Fruit fly (Drosophila melanogaster): Measurements from ENCODE around the gene Task6.

The Task6 gene

DNA sequence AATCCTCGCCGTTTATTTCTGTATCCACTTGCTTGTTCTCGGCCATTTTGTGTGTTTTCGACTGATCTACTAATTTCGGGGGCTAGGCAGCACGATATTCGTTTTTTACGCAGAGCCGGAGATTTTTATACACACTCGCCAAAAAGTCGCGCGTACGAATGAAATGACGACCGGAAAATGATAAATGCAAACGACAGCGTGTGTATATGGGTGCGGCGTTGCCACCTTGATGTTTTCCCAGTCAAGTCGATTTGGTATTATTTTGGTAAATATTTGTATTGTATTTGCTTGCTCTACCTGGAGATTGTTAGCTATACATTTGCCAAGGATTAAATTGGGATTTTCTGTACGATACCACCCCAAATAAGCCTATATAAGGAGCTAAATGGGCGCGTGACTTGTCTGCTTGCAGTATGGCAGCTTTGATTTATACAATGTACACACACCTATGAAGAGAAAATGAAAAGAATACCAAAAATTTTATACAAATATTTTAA lies 28.4 kb downstream of the Task6 start, which contains the start of gene sqd (continued):
- TF ChIP-seq Myb (GFP tag; optimal IDR thresholded peaks at IDR 0.05) (peak; percentile 39), gcm2 (GFP tag; optimal IDR thresholded peaks at IDR 0.05) (no peak), crol (GFP tag; IDR thresholded peaks at IDR 0.05) (no peak), B-H1 (GFP tag; IDR thresholded peaks at IDR 0.05) (no peak), grn (GFP tag; optimal IDR thresholded peaks at IDR 0.05) (no peak), BEAF-32 (GFP tag; optimal IDR thresholded peaks at IDR 0.05) (peak; percentile 55), Lim3 (GFP tag; IDR thresholded peaks at IDR 0.05) (no peak), bab2 (GFP tag; optimal IDR thresholded peaks at IDR 0.05) (peak; percentile 3), ken (GFP tag; IDR thresholded peaks at IDR 0.05) (no peak), gsb (GFP tag; IDR thresholded peaks at IDR 0.05) (no peak), gce (GFP tag; IDR thresholded peaks at IDR 0.05) (no peak), Stat92E (GFP tag; optimal IDR thresholded peaks at IDR 0.05) (peak in 1 of 3 experiments; percentile 55), sima (GFP tag; optimal IDR thresholded peaks at IDR 0.05) (no peak), lab (GFP tag; optimal IDR thresholded peaks at IDR 0.05) (peak; percentile 73), CG15696 (tag; optimal IDR thresholded peaks at IDR 0.05) (peak; percentile 32), CG10959 (GFP tag; IDR thresholded peaks at IDR 0.05) (no peak), ro (GFP tag; IDR thresholded peaks at IDR 0.05) (no peak), org-1 (GFP tag; optimal IDR thresholded peaks at IDR 0.05) (no peak), ftz-f1 (GFP tag; optimal IDR thresholded peaks at IDR 0.05) (no peak), Hr78 (GFP tag; optimal IDR thresholded peaks at IDR 0.05) (no peak), hth (optimal IDR thresholded peaks at IDR 0.05) (no peak), Mad (GFP tag; optimal IDR thresholded peaks at IDR 0.05) (peak; percentile 25), ttk (GFP tag; IDR thresholded peaks at IDR 0.05) (no peak), fd64A (GFP tag; optimal IDR thresholded peaks at IDR 0.05) (peak; percentile 11), maf-S (GFP tag; optimal IDR thresholded peaks at IDR 0.05) (no peak), rib (GFP tag; IDR thresholded peaks at IDR 0.05) (no peak), HLHmδ (GFP tag; optimal IDR thresholded peaks at IDR 0.05) (peak; percentile 8), chn (GFP tag; optimal IDR thresholded peaks at IDR 0.05) (peak; percentile 66), CG6175 (GFP tag; IDR thresholded peaks at IDR 0.05) (no peak), HLH54F (GFP tag; optimal IDR thresholded peaks at IDR 0.05) (peak; percentile 32), odd (GFP tag; optimal IDR thresholded peaks at IDR 0.05) (peak; percentile 63), CG12744 (GFP tag; optimal IDR thresholded peaks at IDR 0.05) (no peak), CG18619 (GFP tag; optimal IDR thresholded peaks at IDR 0.05) (peak; percentile 46), dm (GFP tag; optimal IDR thresholded peaks at IDR 0.05) (peak; percentile 43), pho (GFP tag; optimal IDR thresholded peaks at IDR 0.05) (peak; percentile 12), CG18599 (GFP tag; optimal IDR thresholded peaks at IDR 0.05) (peak; percentile 62), croc (GFP tag; conservative IDR thresholded peaks at IDR 0.05) (no peak), Dp (GFP tag; optimal IDR thresholded peaks at IDR 0.05) (peak; percentile 3), CG12391 (tag; optimal IDR thresholded peaks at IDR 0.05) (peak; percentile 29), CG11504 (tag; optimal IDR thresholded peaks at IDR 0.05) (peak; percentile 41), ato (GFP tag; IDR thresholded peaks at IDR 0.05; ENCODE audit: partially characterized antibody) (no peak), CG2712 (tag; optimal IDR thresholded peaks at IDR 0.05) (peak; percentile 10), NK7.1 (GFP tag; optimal IDR thresholded peaks at IDR 0.05) (peak; percentile 5), Hey (tag; optimal IDR thresholded peaks at IDR 0.05) (peak; percentile 46), CG6272 (GFP tag; IDR thresholded peaks at IDR 0.05) (no peak), corto (GFP tag; optimal IDR thresholded peaks at IDR 0.05) (no peak), crp (GFP tag; optimal IDR thresholded peaks at IDR 0.05) (no peak), fd96Cb (tag; optimal IDR thresholded peaks at IDR 0.05) (peak; percentile 2), HHEX (GFP tag; optimal IDR thresholded peaks at IDR 0.05) (peak; percentile 42), Xbp1 (GFP tag; optimal IDR thresholded peaks at IDR 0.05) (peak; percentile 49), ind (GFP tag; optimal IDR thresholded peaks at IDR 0.05) (peak; percentile 38)
